Worm (Caenorhabditis elegans) whole organism, L2 larva: ENCODE data around the gene F07C6.6.
A peak's percentile ranks its signal among the peaks of the same experiment; 100 is the strongest.

Experiments used
- ZK546.5 ChIP-seq: sonication (generic microtip); optimal IDR thresholded peaks from 2 replicates; lab custom pipeline; 2017; ENCODE audit warnings: missing biosample characterization, missing genetic modification characterization
- mdl-1 ChIP-seq, 2 experiments: fragments of 150-350 bp in 1 of 2; sonication (generic microtip) in 1 of 2; optimal IDR thresholded peaks; 2 replicates each; lab custom pipeline; 2017; ENCODE audit warnings: missing biosample characterization in 2 of 2, missing genetic modification characterization in 2 of 2
- nhr-11 ChIP-seq: fragments of 150-350 bp; optimal IDR thresholded peaks from 2 replicates; lab custom pipeline; 2014; ENCODE audit warnings: missing biosample characterization, missing genetic modification characterization
- nhr-25 ChIP-seq: fragments of 150-350 bp; sonication (generic microtip); optimal IDR thresholded peaks from 3 replicates; lab custom pipeline; 2014; ENCODE audit warnings: missing biosample characterization, missing genetic modification characterization
- nhr-77 ChIP-seq: fragments of 150-350 bp; optimal IDR thresholded peaks from 2 replicates; lab custom pipeline; 2014; ENCODE audit warnings: missing biosample characterization, missing genetic modification characterization
- unc-62 ChIP-seq: fragments of 150-350 bp; optimal IDR thresholded peaks from 2 replicates; lab custom pipeline; 2014; ENCODE audit warnings: missing biosample characterization, missing genetic modification reagents, missing genetic modification characterization

- TF ChIP-seq nhr-25 (no peak), mdl-1 (tag; optimal IDR thresholded peaks at IDR 0.05; lab: Kevin White, UChicago) (peak; percentile 50 to 80), ZK546.5 (tag; lab: Kevin White, UChicago) (no peak), nhr-11 (tag; lab: Kevin White, UChicago) (no peak), unc-62 (no peak), nhr-77 (tag; lab: Kevin White, UChicago) (no peak)
These were observed 21.2 kb upstream of the F07C6.6 start for ce11 chrIV:12771414-12771813.
